Worm (Caenorhabditis elegans): ENCODE data around the gene M110.7.
A peak's percentile ranks its signal among the peaks of the same experiment; 100 is the strongest.

Gene M110.7

ce11 chrII:8216922-8217321 lies 15.7 kb upstream of the M110.7 start, which contains the start of gene ifg-1:
Gene ifg-1 (plus strand): TSS chrII:8217222.
- TF ChIP-seq ceh-28 (tag; optimal IDR thresholded peaks at IDR 0.05) (no peak), fkh-10 (GFP tag; optimal IDR thresholded peaks at IDR 0.05) (no peak), ceh-9 (tag; optimal IDR thresholded peaks at IDR 0.05) (no peak), nhr-12 (tag; optimal IDR thresholded peaks at IDR 0.05) (no peak), elt-2 (tag; optimal IDR thresholded peaks at IDR 0.05) (no peak), nhr-11 (tag; optimal IDR thresholded peaks at IDR 0.05) (no peak), egl-5 (tag; optimal IDR thresholded peaks at IDR 0.05) (no peak), daf-12 (tag; optimal IDR thresholded peaks at IDR 0.05) (no peak), nhr-23 (tag; optimal IDR thresholded peaks at IDR 0.05) (no peak), skn-1 (tag; optimal IDR thresholded peaks at IDR 0.05) (no peak), nhr-237 (tag; optimal IDR thresholded peaks at IDR 0.05) (no peak), nhr-28 (tag; optimal IDR thresholded peaks at IDR 0.05) (no peak), ztf-11 (tag; optimal IDR thresholded peaks at IDR 0.05) (no peak), elt-3 (tag; optimal IDR thresholded peaks at IDR 0.05) (no peak), nhr-67 (tag; optimal IDR thresholded peaks at IDR 0.05) (no peak), aly-2 (tag; optimal IDR thresholded peaks at IDR 0.05) (no peak), nhr-25 (tag; optimal IDR thresholded peaks at IDR 0.05) (no peak), ZK546.5 (tag; optimal IDR thresholded peaks at IDR 0.05) (no peak), sea-2 (GFP tag; optimal IDR thresholded peaks at IDR 0.05) (no peak), lsy-12 (tag; optimal IDR thresholded peaks at IDR 0.05) (no peak)

- TF ChIP-seq fkh-2 (tag; optimal IDR thresholded peaks at IDR 0.05): no peak
- no peak for TF ChIP-seq ceh-82 (tag; optimal IDR thresholded peaks at IDR 0.05)
- TF ChIP-seq ztf-11 (tag; optimal IDR thresholded peaks at IDR 0.05): no peak
- TF ChIP-seq nhr-23 (tag; optimal IDR thresholded peaks at IDR 0.05): no peak
- no peak for TF ChIP-seq pqm-1 (tag; optimal IDR thresholded peaks at IDR 0.05)
- no peak for TF ChIP-seq nhr-25 (tag; optimal IDR thresholded peaks at IDR 0.05)
These were observed 14.3 kb upstream of the M110.7 start for ce11 chrII:8218266-8218665.

- no peak for TF ChIP-seq nhr-23 (tag; optimal IDR thresholded peaks at IDR 0.05)
- TF ChIP-seq pqm-1 (tag; optimal IDR thresholded peaks at IDR 0.05): no peak
- TF ChIP-seq egl-5 (tag; optimal IDR thresholded peaks at IDR 0.05): no peak
- no peak for TF ChIP-seq elt-2 (tag; optimal IDR thresholded peaks at IDR 0.05)
- no peak for TF ChIP-seq elt-1 (tag; optimal IDR thresholded peaks at IDR 0.05)
- TF ChIP-seq nhr-237 (tag; optimal IDR thresholded peaks at IDR 0.05): no peak
- TF ChIP-seq ztf-4 (tag; optimal IDR thresholded peaks at IDR 0.05): no peak
- no peak for TF ChIP-seq zag-1 (tag; optimal IDR thresholded peaks at IDR 0.05)
- TF ChIP-seq eor-1 (tag; optimal IDR thresholded peaks at IDR 0.05): no peak
- TF ChIP-seq ztf-11 (tag; optimal IDR thresholded peaks at IDR 0.05): no peak
- no peak for TF ChIP-seq fkh-2 (tag; optimal IDR thresholded peaks at IDR 0.05)
These were observed 12.3 kb upstream of the M110.7 start for ce11 chrII:8220267-8220666.

ce11 chrII:8222309-8223065 lies 10.1 kb upstream of the M110.7 start, which contains the start of gene dab-1:
Gene dab-1 (plus strand): TSS chrII:8222386.
- TF ChIP-seq nhr-25 (tag; optimal IDR thresholded peaks at IDR 0.05): peak; percentile 88
- peak; percentile 4 for TF ChIP-seq pha-4 (tag; optimal IDR thresholded peaks at IDR 0.05)
- peak; percentile 1 for TF ChIP-seq nfya-1 (tag; optimal IDR thresholded peaks at IDR 0.05; ENCODE audit: insufficient read depth)
- TF ChIP-seq snpc-4 (tag; optimal IDR thresholded peaks at IDR 0.05): peak; percentile 8
- peak; percentile 50 for TF ChIP-seq hmg-11 (tag; optimal IDR thresholded peaks at IDR 0.05)
- TF ChIP-seq nhr-23 (tag; optimal IDR thresholded peaks at IDR 0.05): peak; percentile 40
- TF ChIP-seq zag-1 (tag; optimal IDR thresholded peaks at IDR 0.05): no peak
- peak; percentile 15 for TF ChIP-seq mdl-1 (tag; optimal IDR thresholded peaks at IDR 0.05)
- no peak for TF ChIP-seq unc-39 (tag; optimal IDR thresholded peaks at IDR 0.05)
- TF ChIP-seq skn-1 (tag; optimal IDR thresholded peaks at IDR 0.05): no peak
- TF ChIP-seq tbx-2 (tag; optimal IDR thresholded peaks at IDR 0.05): no peak
- TF ChIP-seq ama-1 (optimal IDR thresholded peaks at IDR 0.05): peak; percentile 31
- TF ChIP-seq egl-5 (tag; optimal IDR thresholded peaks at IDR 0.05): no peak

- TF ChIP-seq egl-5 (tag; optimal IDR thresholded peaks at IDR 0.05): no peak
- peak; percentile 43 for TF ChIP-seq nhr-25 (tag; optimal IDR thresholded peaks at IDR 0.05)
These were observed 9.2 kb upstream of the M110.7 start for ce11 chrII:8223422-8223821.
